Fruit fly (Drosophila melanogaster): Measurements from ENCODE around the gene CG33080.

Gene CG33080

DNA sequence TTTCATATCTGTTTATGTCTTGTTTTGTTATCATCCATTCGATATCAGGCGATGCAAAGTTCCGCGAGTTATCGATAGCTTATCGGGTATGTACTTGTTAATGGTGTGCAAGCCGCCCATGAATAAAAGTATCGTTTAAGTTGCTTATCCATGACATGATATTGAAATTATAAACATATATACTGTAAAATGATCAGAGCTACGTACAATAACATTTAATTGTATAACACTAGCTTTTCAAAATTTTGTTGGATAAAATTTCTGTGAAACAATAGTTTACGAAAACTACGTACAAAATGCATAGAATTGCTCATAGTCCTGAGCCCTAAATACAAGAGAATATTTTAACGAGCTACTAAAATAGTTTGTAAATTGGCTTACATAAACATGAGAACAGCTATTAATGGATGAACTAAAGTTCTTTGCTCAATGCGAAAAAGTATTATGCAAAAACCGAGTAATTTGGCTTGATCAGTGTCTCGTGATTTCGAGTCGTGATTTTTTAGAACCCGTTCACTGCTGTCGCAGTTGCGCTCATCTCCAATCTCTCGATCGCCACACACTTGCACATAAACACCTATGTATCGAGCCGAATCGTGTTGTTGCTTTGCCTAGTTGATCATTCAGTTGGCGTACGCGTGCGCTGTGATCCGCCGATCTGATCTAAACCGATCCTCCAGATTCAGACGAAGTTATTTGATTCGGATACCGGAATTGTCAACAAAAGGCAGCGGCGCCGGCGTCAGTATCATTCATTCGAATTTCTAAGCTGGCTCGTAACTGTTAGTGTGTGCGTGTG, 28.0 kb downstream of the CG33080 start, which contains the start of the genes PGAP1 and cv (continued):
- no peak for TF ChIP-seq onecut (GFP tag; IDR thresholded peaks at IDR 0.05)
- peak; percentile 22 to 29 for TF ChIP-seq tll (GFP tag; optimal IDR thresholded peaks at IDR 0.05)
- peak; percentile 16 for TF ChIP-seq mam (GFP tag; optimal IDR thresholded peaks at IDR 0.05)
- TF ChIP-seq CG13424 (tag; optimal IDR thresholded peaks at IDR 0.05): peak; percentile 33
- TF ChIP-seq CG32772 (GFP tag; IDR thresholded peaks at IDR 0.05): no peak
- peak; percentile 10 for TF ChIP-seq ems (GFP tag; optimal IDR thresholded peaks at IDR 0.05)
- 0 out of 2 replicates have a peak, but pooled peaks have one; percentile 30 for TF ChIP-seq CG3847 (GFP tag; IDR thresholded peaks at IDR 0.05)
- TF ChIP-seq Xbp1 (GFP tag; optimal IDR thresholded peaks at IDR 0.05): peak; percentile 5
- TF ChIP-seq CG6654 (GFP tag; optimal IDR thresholded peaks at IDR 0.05): no peak
- no peak for TF ChIP-seq CG6854 (GFP tag; optimal IDR thresholded peaks at IDR 0.05)
- no peak for TF ChIP-seq MTF-1 (GFP tag; optimal IDR thresholded peaks at IDR 0.05; ENCODE audit: borderline replicate concordance)
- TF ChIP-seq lmd (GFP tag; IDR thresholded peaks at IDR 0.05): no peak
- TF ChIP-seq CG10462 (GFP tag; optimal IDR thresholded peaks at IDR 0.05): no peak
- TF ChIP-seq fru (optimal IDR thresholded peaks at IDR 0.05): no peak
- TF ChIP-seq CG10147 (GFP tag; optimal IDR thresholded peaks at IDR 0.05): no peak
- peak; percentile 70; the same call in 2 of the 3 replicates for TF ChIP-seq CG14860 (GFP tag; IDR thresholded peaks at IDR 0.05; ENCODE audit: partially characterized antibody)
- no peak for TF ChIP-seq Abd-B (GFP tag; optimal IDR thresholded peaks at IDR 0.05)
- peak; percentile 24 for TF ChIP-seq CG10267 (tag; optimal IDR thresholded peaks at IDR 0.05)
- TF ChIP-seq eve (GFP tag; optimal IDR thresholded peaks at IDR 0.05): no peak
- TF ChIP-seq CG14014 (GFP tag; IDR thresholded peaks at IDR 0.05): no peak
- no peak for TF ChIP-seq Poxn (GFP tag; IDR thresholded peaks at IDR 0.05)
- TF ChIP-seq Nf-YC (tag; optimal IDR thresholded peaks at IDR 0.05): no peak
- peak; percentile 80 for TF ChIP-seq CG13287 (GFP tag; IDR thresholded peaks at IDR 0.05; ENCODE audit: partially characterized antibody)
- TF ChIP-seq Dbx (GFP tag; IDR thresholded peaks at IDR 0.05): no peak
- TF ChIP-seq bsh (GFP tag; optimal IDR thresholded peaks at IDR 0.05): peak in 1 of 2 experiments; percentile 0
- TF ChIP-seq zf30C (GFP tag; optimal IDR thresholded peaks at IDR 0.05): no peak
- no peak for TF ChIP-seq pan (optimal IDR thresholded peaks at IDR 0.05)
- no peak for TF ChIP-seq pan (GFP tag; optimal IDR thresholded peaks at IDR 0.05 in 1 of 2, IDR thresholded peaks at IDR 0.05 in 1 of 2)
- TF ChIP-seq Xrp1 (GFP tag; IDR thresholded peaks at IDR 0.05): 0 out of 2 replicates have a peak, but pooled peaks have one; percentile 8
- TF ChIP-seq CG14050 (GFP tag; IDR thresholded peaks at IDR 0.05): no peak
- peak; percentile 12 for TF ChIP-seq sug (tag; optimal IDR thresholded peaks at IDR 0.05)
- TF ChIP-seq ase (GFP tag; IDR thresholded peaks at IDR 0.05): no peak
- TF ChIP-seq GATAe (GFP tag; conservative IDR thresholded peaks at IDR 0.05): no peak
- peak; percentile 25 for TF ChIP-seq trem (tag; optimal IDR thresholded peaks at IDR 0.05)
- no peak for TF ChIP-seq CG11398 (GFP tag; optimal IDR thresholded peaks at IDR 0.05)
- no peak for TF ChIP-seq pros (GFP tag; optimal IDR thresholded peaks at IDR 0.05)
- no peak for TF ChIP-seq CG15269 (tag; optimal IDR thresholded peaks at IDR 0.05)
- TF ChIP-seq crp (GFP tag; optimal IDR thresholded peaks at IDR 0.05): no peak
- peak; percentile 36 for TF ChIP-seq CG12659 (GFP tag; optimal IDR thresholded peaks at IDR 0.05)
- no peak for TF ChIP-seq aop (GFP tag; IDR thresholded peaks at IDR 0.05)
- TF ChIP-seq H2.0 (GFP tag; IDR thresholded peaks at IDR 0.05): no peak
- TF ChIP-seq CG17568 (GFP tag; optimal IDR thresholded peaks at IDR 0.05): no peak
- TF ChIP-seq usp (GFP tag; optimal IDR thresholded peaks at IDR 0.05): no peak
- TF ChIP-seq CG2202 (tag; optimal IDR thresholded peaks at IDR 0.05): no peak
- TF ChIP-seq CG9727 (GFP tag; optimal IDR thresholded peaks at IDR 0.05): peak; percentile 26
- TF ChIP-seq CG2116 (GFP tag; optimal IDR thresholded peaks at IDR 0.05): peak; percentile 61
- no peak for TF ChIP-seq CG17802 (tag; optimal IDR thresholded peaks at IDR 0.05)
- TF ChIP-seq CG12155 (GFP tag; optimal IDR thresholded peaks at IDR 0.05): peak; percentile 18
- TF ChIP-seq MBD-R2 (GFP tag; IDR thresholded peaks at IDR 0.05): peak; percentile 67; the same call in 1 of the 2 replicates

Data from whole organism, embryonic.